Worm (Caenorhabditis elegans) whole organism, mixed stage, embryonic: ENCODE measurements around the gene D1053.4.

Experiments
- M03D4.4 ChIP-seq: sonication (generic microtip); optimal IDR thresholded peaks from 2 replicates; lab custom pipeline; 2017; ENCODE audit warnings: mild to moderate bottlenecking, missing genetic modification characterization, missing compliant biosample characterization
- blmp-1 ChIP-seq: fragments of 150-350 bp; optimal IDR thresholded peaks from 2 replicates; lab custom pipeline; 2014; ENCODE audit warnings: missing biosample characterization, missing genetic modification characterization
- nhr-12 ChIP-seq: fragments of 150-350 bp; optimal IDR thresholded peaks from 2 replicates; lab custom pipeline; 2014; ENCODE audit warnings: missing biosample characterization, missing genetic modification characterization
- unc-62 ChIP-seq: fragments of 150-350 bp; optimal IDR thresholded peaks from 2 replicates; lab custom pipeline; 2014; ENCODE audit warnings: missing biosample characterization, missing genetic modification reagents, missing genetic modification characterization
- ztf-11 ChIP-seq: fragments of 150-350 bp; optimal IDR thresholded peaks from 2 replicates; lab custom pipeline; 2014; ENCODE audit warnings: missing biosample characterization, missing genetic modification characterization

- TF ChIP-seq unc-62 (GFP tag; lab: Kevin White, UChicago) (no peak), blmp-1 (tag; lab: Kevin White, UChicago) (no peak), nhr-12 (tag; lab: Kevin White, UChicago) (no peak), ztf-11 (tag; lab: Kevin White, UChicago) (no peak), M03D4.4 (no peak)
Observed at ce11 chrX:11769278-11769677, 45.7 kb upstream of the D1053.4 start, which contains the start of gene ttx-3.
